Worm (Caenorhabditis elegans) whole organism, L1 larva: ENCODE data around the gene flp-32.

ENCODE experiments used
- C16A3.4 ChIP-seq: fragments of 150-350 bp; optimal IDR thresholded peaks from 2 replicates; lab custom pipeline; 2014; ENCODE audit warnings: missing biosample characterization, missing genetic modification characterization
- Y116A8C.19 ChIP-seq: sonication (generic microtip); optimal IDR thresholded peaks from 2 replicates; lab custom pipeline; 2016; ENCODE audit warnings: missing compliant biosample characterization, missing genetic modification characterization, borderline replicate concordance
- alr-1 ChIP-seq: fragments of 200-800 bp; sonication (Bioruptor generic); optimal IDR thresholded peaks from 2 replicates; lab custom pipeline; 2018; ENCODE audit warnings: borderline replicate concordance, mild to moderate bottlenecking, missing genetic modification characterization, missing compliant biosample characterization
- aly-2 ChIP-seq: fragments of 150-350 bp; optimal IDR thresholded peaks from 2 replicates; lab custom pipeline; 2014; ENCODE audit warnings: missing biosample characterization, missing genetic modification characterization
- blmp-1 ChIP-seq: fragments of 150-350 bp; optimal IDR thresholded peaks from 2 replicates; lab custom pipeline; 2014; ENCODE audit warnings: missing biosample characterization, missing genetic modification characterization
- ceh-8 ChIP-seq: fragments of 200-800 bp; sonication (Bioruptor generic); optimal IDR thresholded peaks from 2 replicates; lab custom pipeline; 2018; ENCODE audit warnings: mild to moderate bottlenecking, missing genetic modification characterization, moderate library complexity, missing compliant biosample characterization
- ceh-82 ChIP-seq, 3 experiments: fragments of 150-350 bp in 1 of 3; sonication (generic microtip) in 2 of 3; optimal IDR thresholded peaks; 2 replicates each; lab custom pipeline; 2014 to 2017; ENCODE audit warnings: missing biosample characterization in 3 of 3, missing genetic modification characterization in 3 of 3
- ceh-90 ChIP-seq: sonication (generic microtip); optimal IDR thresholded peaks from 2 replicates; lab custom pipeline; 2016; ENCODE audit warnings: missing genetic modification characterization, missing compliant biosample characterization
- ces-1 ChIP-seq: fragments of 150-350 bp; optimal IDR thresholded peaks from 2 replicates; lab custom pipeline; 2014; ENCODE audit warnings: missing biosample characterization, missing genetic modification reagents, missing genetic modification characterization
- efl-1 ChIP-seq, 4 experiments: fragments of 150-350 bp; optimal IDR thresholded peaks in 3 of 4; peaks in 1 of 4; 1 replicate in 1 of 4; 2 replicates in 3 of 4; lab custom pipeline; 2014; ENCODE audit warnings: missing biosample characterization in 2 of 4, missing genetic modification characterization in 2 of 4, missing genetic modification reagents in 2 of 4
- egl-13 ChIP-seq: sonication (generic microtip); optimal IDR thresholded peaks from 2 replicates; lab custom pipeline; 2016; ENCODE audit warnings: missing genotype, missing genetic modification reagents, missing genetic modification characterization, missing compliant biosample characterization
- egl-27 ChIP-seq, 2 experiments: fragments of 150-350 bp in 1 of 2; sonication (generic microtip); optimal IDR thresholded peaks; 3 replicates each; lab custom pipeline; 2017 to 2018; ENCODE audit warnings: missing biosample characterization in 2 of 2, missing genetic modification characterization in 2 of 2, missing genetic modification reagents in 2 of 2
- elt-3 ChIP-seq, 6 experiments: fragments of 150-350 bp in 1 of 6; sonication (generic microtip); optimal IDR thresholded peaks; 2 replicates each; lab custom pipeline; 2017 to 2018; ENCODE audit warnings: missing biosample characterization in 6 of 6, missing genetic modification characterization in 6 of 6, inconsistent platforms in 1 of 6
- ets-5 ChIP-seq: fragments of 200-800 bp; sonication (Bioruptor generic); IDR thresholded peaks from 2 replicates; pipeline ENCODE4 v1.3.6; 2022; ENCODE audit warnings: missing genetic modification characterization, missing compliant biosample characterization
- fkh-10 ChIP-seq: sonication (generic microtip); optimal IDR thresholded peaks from 2 replicates; lab custom pipeline; 2017; ENCODE audit warnings: missing biosample characterization, missing genetic modification reagents, missing genetic modification characterization
- fkh-8 ChIP-seq: sonication (generic microtip); optimal IDR thresholded peaks from 2 replicates; lab custom pipeline; 2016; ENCODE audit warnings: mild to moderate bottlenecking, missing genetic modification characterization, missing compliant biosample characterization
- fos-1 ChIP-seq: fragments of 150-350 bp; optimal IDR thresholded peaks from 2 replicates; lab custom pipeline; 2014; ENCODE audit warnings: missing biosample characterization, missing genetic modification characterization
- irx-1 ChIP-seq: sonication (generic microtip); optimal IDR thresholded peaks from 2 replicates; lab custom pipeline; 2016; ENCODE audit warnings: missing genetic modification characterization, missing compliant biosample characterization
- lin-14 ChIP-seq: fragments of 200-800 bp; sonication (Bioruptor generic); optimal IDR thresholded peaks from 2 replicates; lab custom pipeline; 2018; ENCODE audit warnings: mild to moderate bottlenecking, missing genetic modification characterization, moderate library complexity, missing compliant biosample characterization
- lin-15B ChIP-seq: fragments of 150-350 bp; sonication (generic microtip); optimal IDR thresholded peaks from 3 replicates; lab custom pipeline; 2014; ENCODE audit warnings: missing biosample characterization, missing genetic modification characterization
- lsy-2 ChIP-seq, 2 experiments: fragments of 150-350 bp; optimal IDR thresholded peaks; 2 replicates each; lab custom pipeline; 2014; ENCODE audit warnings: missing biosample characterization in 2 of 2, missing genetic modification characterization in 2 of 2
- mdl-1 ChIP-seq, 2 experiments: fragments of 150-350 bp; optimal IDR thresholded peaks; 2 replicates each; lab custom pipeline; 2014 to 2017; ENCODE audit warnings: missing biosample characterization in 2 of 2, missing genetic modification characterization in 2 of 2, inconsistent platforms in 1 of 2
- mef-2 ChIP-seq: fragments of 150-350 bp; optimal IDR thresholded peaks from 2 replicates; lab custom pipeline; 2014; ENCODE audit warnings: missing biosample characterization, missing genetic modification characterization
- mep-1 ChIP-seq: fragments of 150-350 bp; optimal IDR thresholded peaks from 2 replicates; lab custom pipeline; 2014; ENCODE audit warnings: missing biosample characterization, missing genetic modification characterization
- nhr-11 ChIP-seq: fragments of 150-350 bp; optimal IDR thresholded peaks from 2 replicates; lab custom pipeline; 2014; ENCODE audit warnings: missing biosample characterization, missing genetic modification characterization
- nhr-12 ChIP-seq: sonication (generic microtip); optimal IDR thresholded peaks from 2 replicates; lab custom pipeline; 2017; ENCODE audit warnings: missing biosample characterization, missing genetic modification characterization
- nhr-20 ChIP-seq: sonication (generic microtip); optimal IDR thresholded peaks from 2 replicates; lab custom pipeline; 2016; ENCODE audit warnings: mild to moderate bottlenecking, missing genetic modification characterization, missing compliant biosample characterization
- nhr-237 ChIP-seq: fragments of 150-350 bp; optimal IDR thresholded peaks from 2 replicates; lab custom pipeline; 2014; ENCODE audit warnings: missing biosample characterization, missing genetic modification characterization
- nhr-71 ChIP-seq: sonication (generic microtip); optimal IDR thresholded peaks from 2 replicates; lab custom pipeline; 2016; ENCODE audit warnings: mild to moderate bottlenecking, missing genetic modification characterization, moderate library complexity, missing compliant biosample characterization
- nhr-77 ChIP-seq: fragments of 150-350 bp; optimal IDR thresholded peaks from 2 replicates; lab custom pipeline; 2014; ENCODE audit warnings: missing biosample characterization, missing genetic modification characterization
- nhr-85 ChIP-seq: sonication (generic microtip); peaks from one replicate; lab custom pipeline; 2016; ENCODE audit warnings: missing genetic modification characterization, inconsistent platforms, missing compliant biosample characterization
- pag-3 ChIP-seq: sonication (generic microtip); optimal IDR thresholded peaks from 2 replicates; lab custom pipeline; 2017; ENCODE audit warnings: missing genetic modification characterization, mild to moderate bottlenecking, missing compliant biosample characterization, antibody characterized with exemption, borderline replicate concordance; ENCODE audit not compliant: insufficient read depth
- pax-3 ChIP-seq: fragments of 200-800 bp; sonication (Bioruptor generic); optimal IDR thresholded peaks from 2 replicates; lab custom pipeline; 2018; ENCODE audit warnings: mild to moderate bottlenecking, missing genetic modification characterization, moderate library complexity, missing compliant biosample characterization
- pqm-1 ChIP-seq: sonication (generic microtip); optimal IDR thresholded peaks from 3 replicates; lab custom pipeline; 2017; ENCODE audit warnings: missing biosample characterization, missing genetic modification characterization
- snu-23 ChIP-seq: sonication (generic microtip); optimal IDR thresholded peaks from 2 replicates; lab custom pipeline; 2016; ENCODE audit warnings: missing genetic modification characterization, missing compliant biosample characterization
- sptf-1 ChIP-seq: fragments of 150-350 bp; optimal IDR thresholded peaks from 2 replicates; lab custom pipeline; 2014; ENCODE audit warnings: missing biosample characterization, missing genetic modification characterization
- sup-37 ChIP-seq: fragments of 200-800 bp; sonication (Bioruptor generic); optimal IDR thresholded peaks from 2 replicates; lab custom pipeline; 2018; ENCODE audit warnings: mild to moderate bottlenecking, missing genetic modification characterization, missing compliant biosample characterization
- swsn-7 ChIP-seq: sonication (generic microtip); optimal IDR thresholded peaks from 2 replicates; lab custom pipeline; 2016; ENCODE audit warnings: missing genetic modification characterization, missing compliant biosample characterization
- tlp-1 ChIP-seq: fragments of 150-350 bp; optimal IDR thresholded peaks from 2 replicates; lab custom pipeline; 2014; ENCODE audit warnings: missing biosample characterization, missing genetic modification characterization
- unc-62 ChIP-seq: fragments of 150-350 bp; optimal IDR thresholded peaks from 2 replicates; lab custom pipeline; 2014; ENCODE audit warnings: missing biosample characterization, missing genetic modification reagents, missing genetic modification characterization
- unc-86 ChIP-seq: sonication (generic microtip); optimal IDR thresholded peaks from 2 replicates; lab custom pipeline; 2016; ENCODE audit warnings: missing genetic modification characterization, missing compliant biosample characterization
- vab-15 ChIP-seq: sonication (generic microtip); optimal IDR thresholded peaks from 2 replicates; lab custom pipeline; 2017; ENCODE audit warnings: missing genotype, mild to moderate bottlenecking, missing genetic modification characterization, missing compliant biosample characterization
- xbp-1 ChIP-seq: sonication (generic microtip); optimal IDR thresholded peaks from 2 replicates; lab custom pipeline; 2016; ENCODE audit warnings: missing genetic modification characterization, missing compliant biosample characterization
- zip-4 ChIP-seq: fragments of 200-800 bp; sonication (Bioruptor generic); optimal IDR thresholded peaks from 2 replicates; lab custom pipeline; 2018; ENCODE audit warnings: mild to moderate bottlenecking, missing genetic modification characterization, moderate library complexity, missing compliant biosample characterization
- ztf-11 ChIP-seq, 2 experiments: sonication (generic microtip); optimal IDR thresholded peaks; 2 replicates each; lab custom pipeline; 2016 to 2017; ENCODE audit warnings: missing genetic modification characterization in 2 of 2, missing biosample characterization in 1 of 2, missing compliant biosample characterization in 1 of 2

Gene flp-32

ce11 chrX:15433487-15433886 lies at the start of gene flp-32:
TSS of gene flp-32 (plus strand) at chrX:15433787.
- TF ChIP-seq mdl-1 (tag; optimal IDR thresholded peaks at IDR 0.05; lab: Kevin White, UChicago) (no peak), nhr-77 (tag; lab: Kevin White, UChicago) (no peak), C16A3.4 (tag; lab: Kevin White, UChicago) (no peak), egl-27 (tag; optimal IDR thresholded peaks at IDR 0.05; lab: Kevin White, UChicago) (no peak), nhr-20 (tag; lab: Kevin White, UChicago) (no peak), xbp-1 (tag; lab: Kevin White, UChicago) (no peak), unc-62 (GFP tag; lab: Kevin White, UChicago) (no peak), pqm-1 (no peak), fos-1 (tag; lab: Kevin White, UChicago) (no peak), ces-1 (GFP tag; lab: Kevin White, UChicago) (no peak), fkh-8 (tag; lab: Kevin White, UChicago) (no peak), nhr-12 (no peak), zip-4 (GFP tag; lab: Kevin White, UChicago) (no peak), nhr-11 (no peak), ztf-11 (tag; optimal IDR thresholded peaks at IDR 0.05; lab: Kevin White, UChicago) (no peak), irx-1 (tag; lab: Kevin White, UChicago) (no peak), nhr-237 (tag; lab: Kevin White, UChicago) (no peak)

DNA sequence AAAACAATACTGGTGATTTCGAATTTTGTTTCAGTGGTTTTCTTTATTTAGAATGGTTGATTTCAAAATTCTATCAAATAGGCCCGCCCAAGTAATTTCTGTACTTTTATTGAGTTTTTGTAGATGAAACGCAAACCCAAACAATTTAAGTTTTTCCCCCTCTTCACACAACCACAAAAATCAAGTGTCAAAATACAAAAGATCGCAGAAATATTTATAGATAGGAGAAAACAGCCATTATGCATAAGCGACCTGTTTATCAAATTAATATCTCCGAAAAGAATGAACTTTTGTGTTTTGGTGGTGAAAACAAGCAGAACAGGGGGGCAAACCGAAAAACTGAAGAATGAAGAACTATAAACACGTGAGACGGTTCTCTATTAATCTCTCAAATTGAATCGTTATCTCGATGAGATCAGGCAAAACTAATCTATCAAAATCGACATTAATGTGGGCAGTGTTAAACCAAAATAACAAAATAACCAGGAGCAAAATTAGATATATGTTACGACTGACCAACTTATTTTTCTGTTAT lies 49.4 kb upstream of the flp-32 start:
- TF ChIP-seq blmp-1: peak; percentile 81
- TF ChIP-seq vab-15 (tag; lab: Kevin White, UChicago): no peak
- no peak for TF ChIP-seq sup-37 (GFP tag; lab: Kevin White, UChicago)
- TF ChIP-seq sptf-1: no peak
- peak; percentile 26 for TF ChIP-seq snu-23 (GFP tag; lab: Kevin White, UChicago)
- peak in 2 of 6 experiments; percentile 14 to 56 for TF ChIP-seq elt-3 (tag; optimal IDR thresholded peaks at IDR 0.05; lab: Kevin White, UChicago)
- peak; percentile 68 for TF ChIP-seq nhr-71 (tag; lab: Kevin White, UChicago)
- TF ChIP-seq efl-1 (optimal IDR thresholded peaks at IDR 0.05; lab: Kevin White, UChicago): no peak
- TF ChIP-seq efl-1 (GFP tag; optimal IDR thresholded peaks at IDR 0.05 in 1 of 2; lab: Kevin White, UChicago): peak in 1 of 2 experiments; percentile 31
- peak; percentile 55 for TF ChIP-seq lin-14 (GFP tag; lab: Kevin White, UChicago)
- peak; percentile 86 for TF ChIP-seq nhr-85 (tag; lab: Kevin White, UChicago)
- peak; percentile 20 for TF ChIP-seq nhr-20 (tag; lab: Kevin White, UChicago)

ce11 chrX:15385379-15385778 lies 48.2 kb upstream of the flp-32 start:
- TF ChIP-seq ceh-90 (tag; lab: Kevin White, UChicago): no peak
- peak; percentile 4 for TF ChIP-seq nhr-85 (tag; lab: Kevin White, UChicago)
- no peak for TF ChIP-seq ceh-8 (GFP tag; lab: Kevin White, UChicago)
- TF ChIP-seq Y116A8C.19 (tag; lab: Kevin White, UChicago): no peak

DNA sequence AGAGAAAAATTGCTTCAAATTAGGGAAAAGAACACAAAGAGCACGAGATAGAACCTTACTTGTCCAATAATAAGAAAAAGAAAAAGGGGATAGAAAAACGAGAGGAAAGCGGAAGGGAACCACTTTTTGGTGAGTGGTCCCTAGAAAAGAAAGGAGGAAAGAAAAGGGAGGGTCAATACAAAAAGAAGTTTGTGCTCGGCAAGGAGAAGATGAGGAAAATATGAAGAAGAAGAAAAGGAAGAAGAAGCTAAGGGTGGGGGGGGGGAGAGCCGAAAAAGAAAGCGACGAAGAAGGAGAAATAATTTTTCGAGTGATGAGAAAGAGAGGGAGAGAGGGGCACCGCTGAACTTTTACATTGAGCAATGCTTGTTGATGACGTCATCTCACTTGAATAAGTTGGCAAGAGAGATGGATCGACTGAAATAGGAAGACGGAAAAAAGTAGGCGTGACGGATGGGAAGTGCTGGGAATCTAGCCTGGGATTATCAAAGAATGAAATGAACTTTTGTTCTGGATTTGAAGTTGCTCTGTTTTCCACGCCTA lies 47.7 kb upstream of the flp-32 start:
- TF ChIP-seq ceh-8 (GFP tag; lab: Kevin White, UChicago) (peak; percentile 20), pag-3 (tag; lab: Kevin White, UChicago) (no peak), fkh-10 (GFP tag; lab: Kevin White, UChicago) (peak; percentile 87), lin-15B (no peak), sptf-1 (no peak), egl-13 (peak; percentile 52), sup-37 (GFP tag; lab: Kevin White, UChicago) (no peak), unc-86 (tag; lab: Kevin White, UChicago) (peak; percentile 74), mep-1 (peak; percentile 19), efl-1 (optimal IDR thresholded peaks at IDR 0.05; lab: Kevin White, UChicago) (no peak), efl-1 (GFP tag; optimal IDR thresholded peaks at IDR 0.05 in 1 of 2; lab: Kevin White, UChicago) (peak in 1 of 2 experiments; percentile 36), pax-3 (tag; lab: Kevin White, UChicago) (no peak), ets-5 (no peak), swsn-7 (tag; lab: Kevin White, UChicago) (peak; percentile 54), nhr-71 (tag; lab: Kevin White, UChicago) (peak; percentile 72), alr-1 (no peak), aly-2 (tag; lab: Kevin White, UChicago) (no peak), tlp-1 (no peak), ceh-82 (tag; optimal IDR thresholded peaks at IDR 0.05; lab: Kevin White, UChicago) (peak in 2 of 3 experiments; percentile 27), mef-2 (peak; percentile 39), nhr-85 (tag; lab: Kevin White, UChicago) (no peak), ceh-90 (tag; lab: Kevin White, UChicago) (no peak), lsy-2 (tag; optimal IDR thresholded peaks at IDR 0.05; lab: Kevin White, UChicago) (peak; percentile 20 to 44), unc-62 (GFP tag; lab: Kevin White, UChicago) (no peak)
